Fruit fly (Drosophila melanogaster): ENCODE data around the gene Pfdn6.

The Pfdn6 gene

dm6 chr3L:19902560-19903399, 20.7 kb upstream of the Pfdn6 start (continued):
- TF ChIP-seq bab2 (GFP tag; optimal IDR thresholded peaks at IDR 0.05) (peak; percentile 97), cg (GFP tag; optimal IDR thresholded peaks at IDR 0.05) (peak; percentile 51), YL-1 (GFP tag; optimal IDR thresholded peaks at IDR 0.05) (peak; percentile 55), H15 (GFP tag; IDR thresholded peaks at IDR 0.05) (peak; percentile 80), CG3407 (GFP tag; optimal IDR thresholded peaks at IDR 0.05) (peak; percentile 85), trh (GFP tag; optimal IDR thresholded peaks at IDR 0.05) (peak; percentile 84), Dbx (GFP tag; IDR thresholded peaks at IDR 0.05) (peak; percentile 91), tx (GFP tag; optimal IDR thresholded peaks at IDR 0.05) (peak; percentile 96), klu (GFP tag; IDR thresholded peaks at IDR 0.05) (peak; percentile 83; the same call in 1 of the 2 replicates), zf30C (GFP tag; optimal IDR thresholded peaks at IDR 0.05) (no peak), danr (GFP tag; IDR thresholded peaks at IDR 0.05) (peak; percentile 91), al (GFP tag; IDR thresholded peaks at IDR 0.05) (peak; percentile 87), gt (GFP tag; IDR thresholded peaks at IDR 0.05) (peak; percentile 72), CG2889 (GFP tag; IDR thresholded peaks at IDR 0.05) (peak; percentile 94), abd-A (tag; optimal IDR thresholded peaks at IDR 0.05) (peak; percentile 78), CG33557 (GFP tag; optimal IDR thresholded peaks at IDR 0.05) (peak; percentile 45), Mad (GFP tag; optimal IDR thresholded peaks at IDR 0.05) (peak; percentile 93), ttk (GFP tag; IDR thresholded peaks at IDR 0.05) (peak; percentile 96; the same call in 1 of the 2 replicates), shn (GFP tag; optimal IDR thresholded peaks at IDR 0.05) (peak; percentile 95), Myb (GFP tag; optimal IDR thresholded peaks at IDR 0.05) (peak; percentile 88), scrt (GFP tag; optimal IDR thresholded peaks at IDR 0.05) (peak; percentile 91), stc (GFP tag; IDR thresholded peaks at IDR 0.05) (peak; percentile 90), esg (GFP tag; conservative IDR thresholded peaks at IDR 0.05) (peak; percentile 95), Ets97D (GFP tag; optimal IDR thresholded peaks at IDR 0.05) (peak; percentile 79), CG10209 (GFP tag; optimal IDR thresholded peaks at IDR 0.05) (peak; percentile 94), Awh (GFP tag; IDR thresholded peaks at IDR 0.05) (peak; percentile 93), CG1602 (GFP tag; optimal IDR thresholded peaks at IDR 0.05) (peak; percentile 91), CG4707 (GFP tag; optimal IDR thresholded peaks at IDR 0.05) (peak; percentile 86), tgo (GFP tag; IDR thresholded peaks at IDR 0.05) (peak; percentile 94), her (GFP tag; optimal IDR thresholded peaks at IDR 0.05) (peak; percentile 96), cad (GFP tag; optimal IDR thresholded peaks at IDR 0.05) (no peak), ase (GFP tag; IDR thresholded peaks at IDR 0.05) (peak; percentile 86; the same call in 2 of the 3 replicates), disco-r (GFP tag; optimal IDR thresholded peaks at IDR 0.05) (peak; percentile 94), CG1024 (GFP tag; IDR thresholded peaks at IDR 0.05) (peak; percentile 54; the same call in 1 of the 2 replicates), CG8089 (GFP tag; optimal IDR thresholded peaks at IDR 0.05) (peak; percentile 94), ham (GFP tag; IDR thresholded peaks at IDR 0.05) (peak; percentile 91; the same call in 1 of the 2 replicates), Hmr (GFP tag; optimal IDR thresholded peaks at IDR 0.05) (peak; percentile 95), CrebB (tag; optimal IDR thresholded peaks at IDR 0.05) (peak; percentile 95), sens-2 (GFP tag; IDR thresholded peaks at IDR 0.05) (peak; percentile 90), Oli (tag; optimal IDR thresholded peaks at IDR 0.05) (peak; percentile 96), trem (tag; optimal IDR thresholded peaks at IDR 0.05) (peak; percentile 81), ken (GFP tag; IDR thresholded peaks at IDR 0.05) (peak; percentile 95), CG16815 (GFP tag; optimal IDR thresholded peaks at IDR 0.05) (peak; percentile 86), CG17568 (GFP tag; optimal IDR thresholded peaks at IDR 0.05) (peak; percentile 85), fru (optimal IDR thresholded peaks at IDR 0.05) (no peak), Hr78 (GFP tag; optimal IDR thresholded peaks at IDR 0.05) (peak in 1 of 2 experiments; percentile 77), pzg (GFP tag; optimal IDR thresholded peaks at IDR 0.05) (peak; percentile 22), CG10267 (tag; optimal IDR thresholded peaks at IDR 0.05) (peak; percentile 69), Trl (optimal IDR thresholded peaks at IDR 0.05) (no peak), Trl (GFP tag; optimal IDR thresholded peaks at IDR 0.05) (peak; percentile 97)

Measured in whole organism, embryonic.